Fruit fly (Drosophila melanogaster): ENCODE data around the gene CG13901.

The CG13901 gene

DNA sequence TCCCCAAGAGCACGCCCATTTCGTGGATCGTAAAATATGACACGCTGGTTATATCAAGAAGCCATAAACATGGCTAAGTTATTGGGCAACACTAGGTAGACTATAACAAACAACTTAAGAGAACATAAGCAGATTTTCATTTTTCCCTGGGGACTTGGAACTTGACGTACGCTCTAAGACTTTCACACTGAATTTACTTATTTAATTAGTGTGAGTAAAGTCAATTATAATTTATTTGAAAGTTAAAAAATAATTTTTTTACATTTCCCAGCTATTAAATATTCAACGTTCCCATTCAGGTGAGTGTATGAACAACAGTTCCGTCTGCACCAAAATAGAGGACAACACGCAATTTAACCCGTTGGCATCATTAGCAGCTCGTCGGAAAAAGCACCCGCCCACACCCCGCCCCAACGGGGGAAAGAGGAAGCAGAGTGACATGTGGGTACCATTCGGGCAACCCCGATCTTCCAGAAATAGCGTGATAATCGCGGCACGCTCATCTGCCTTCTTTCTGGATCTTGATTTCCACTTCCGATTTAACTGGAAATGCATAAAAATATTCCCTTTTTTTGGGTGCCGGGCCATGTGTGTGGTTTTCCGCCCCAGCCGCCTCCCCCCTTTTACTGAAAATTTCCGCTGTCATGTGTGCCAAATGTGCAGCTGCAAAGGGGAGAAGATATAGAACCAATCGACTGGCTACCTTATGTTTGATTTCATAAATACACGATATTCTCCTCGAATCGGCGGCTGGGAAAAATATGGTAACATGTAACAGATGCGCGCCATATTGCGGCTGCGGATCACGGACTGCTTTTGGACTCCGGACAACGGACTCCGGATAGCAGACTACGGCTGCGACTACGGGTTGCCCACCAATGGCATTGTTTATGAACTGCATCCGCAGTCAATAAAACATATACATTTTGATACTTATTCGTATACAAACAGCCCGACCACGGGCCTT is 22.1 kb downstream of the CG13901 start (continued):
- peak; percentile 20; the same call in 1 of the 2 replicates for TF ChIP-seq CG11247 (GFP tag; IDR thresholded peaks at IDR 0.05)
- no peak for TF ChIP-seq CG6683 (GFP tag; optimal IDR thresholded peaks at IDR 0.05)
- TF ChIP-seq Drgx (GFP tag; IDR thresholded peaks at IDR 0.05) = no peak
- TF ChIP-seq CG3726 (GFP tag; IDR thresholded peaks at IDR 0.05) = 0 out of 3 replicates have a peak, but pooled peaks have one; percentile 18
- no peak for TF ChIP-seq sim (GFP tag; IDR thresholded peaks at IDR 0.05)
- no peak for TF ChIP-seq org-1 (GFP tag; optimal IDR thresholded peaks at IDR 0.05)
- no peak for TF ChIP-seq Bdp1 (GFP tag; optimal IDR thresholded peaks at IDR 0.05)
- no peak for TF ChIP-seq CG10565 (GFP tag; optimal IDR thresholded peaks at IDR 0.05)
- peak; percentile 21 for TF ChIP-seq CG17829 (tag; optimal IDR thresholded peaks at IDR 0.05)
- TF ChIP-seq zen (tag; optimal IDR thresholded peaks at IDR 0.05) = no peak
- no peak for TF ChIP-seq amos (GFP tag; IDR thresholded peaks at IDR 0.05; ENCODE audit: partially characterized antibody)
- TF ChIP-seq ase (GFP tag; IDR thresholded peaks at IDR 0.05) = 0 out of 3 replicates have a peak, but pooled peaks have one; percentile 27
- TF ChIP-seq CTCF (GFP tag; optimal IDR thresholded peaks at IDR 0.05) = no peak
- peak; percentile 22 for TF ChIP-seq ewg (GFP tag; optimal IDR thresholded peaks at IDR 0.05)
- TF ChIP-seq CG16779 (GFP tag; IDR thresholded peaks at IDR 0.05) = no peak
- no peak for TF ChIP-seq Ravus (GFP tag; IDR thresholded peaks at IDR 0.05)
- TF ChIP-seq jumu (GFP tag; optimal IDR thresholded peaks at IDR 0.05) = no peak
- TF ChIP-seq Vsx1 (GFP tag; optimal IDR thresholded peaks at IDR 0.05) = peak; percentile 10
- TF ChIP-seq klu (GFP tag; IDR thresholded peaks at IDR 0.05) = 0 out of 2 replicates have a peak, but pooled peaks have one; percentile 21
- TF ChIP-seq vnd (GFP tag; IDR thresholded peaks at IDR 0.05; ENCODE audit: partially characterized antibody) = no peak
- no peak for TF ChIP-seq mam (GFP tag; optimal IDR thresholded peaks at IDR 0.05)
- no peak for TF ChIP-seq mirr (GFP tag; optimal IDR thresholded peaks at IDR 0.05)
- no peak for TF ChIP-seq exex (tag; optimal IDR thresholded peaks at IDR 0.05)
- peak; percentile 48; the same call in 1 of the 3 replicates for TF ChIP-seq CG11093 (GFP tag; IDR thresholded peaks at IDR 0.05)
- TF ChIP-seq Dip3 (GFP tag; optimal IDR thresholded peaks at IDR 0.05) = no peak
- TF ChIP-seq lilli (GFP tag; optimal IDR thresholded peaks at IDR 0.05) = no peak
- TF ChIP-seq CG4707 (GFP tag; optimal IDR thresholded peaks at IDR 0.05) = no peak
- no peak for TF ChIP-seq ERR (GFP tag; optimal IDR thresholded peaks at IDR 0.05)
- no peak for TF ChIP-seq Lhr (GFP tag; optimal IDR thresholded peaks at IDR 0.05)
- no peak for TF ChIP-seq Scr (GFP tag; IDR thresholded peaks at IDR 0.05; ENCODE audit: partially characterized antibody)
- TF ChIP-seq Xbp1 (GFP tag; optimal IDR thresholded peaks at IDR 0.05) = no peak
- TF ChIP-seq ind (GFP tag; optimal IDR thresholded peaks at IDR 0.05) = no peak
- TF ChIP-seq CG8359 (GFP tag; optimal IDR thresholded peaks at IDR 0.05; ENCODE audit: borderline replicate concordance) = no peak
- TF ChIP-seq Asciz (GFP tag; optimal IDR thresholded peaks at IDR 0.05) = peak; percentile 58
- TF ChIP-seq fd3F (GFP tag; optimal IDR thresholded peaks at IDR 0.05) = no peak
- no peak for TF ChIP-seq lola (GFP tag; optimal IDR thresholded peaks at IDR 0.05)
- TF ChIP-seq CG42726 (GFP tag; IDR thresholded peaks at IDR 0.05; ENCODE audit: partially characterized antibody) = no peak
- TF ChIP-seq Xrp1 (GFP tag; IDR thresholded peaks at IDR 0.05) = peak; percentile 51; the same call in 1 of the 2 replicates
- TF ChIP-seq CG10462 (GFP tag; optimal IDR thresholded peaks at IDR 0.05) = no peak
- TF ChIP-seq CG14965 (GFP tag; optimal IDR thresholded peaks at IDR 0.05; ENCODE audit: borderline replicate concordance) = no peak
- TF ChIP-seq gem (tag; optimal IDR thresholded peaks at IDR 0.05) = peak; percentile 44
- no peak for TF ChIP-seq danr (GFP tag; IDR thresholded peaks at IDR 0.05)
- TF ChIP-seq Gsc (GFP tag; IDR thresholded peaks at IDR 0.05) = 0 out of 2 replicates have a peak, but pooled peaks have one; percentile 29
- TF ChIP-seq CG17359 (tag; optimal IDR thresholded peaks at IDR 0.05) = peak; percentile 64
- no peak for TF ChIP-seq tup (GFP tag; optimal IDR thresholded peaks at IDR 0.05)
- TF ChIP-seq CG11456 (GFP tag; IDR thresholded peaks at IDR 0.05) = no peak
- no peak for TF ChIP-seq CG31441 (GFP tag; IDR thresholded peaks at IDR 0.05)
- no peak for TF ChIP-seq CG3065 (GFP tag; optimal IDR thresholded peaks at IDR 0.05)
- TF ChIP-seq br (optimal IDR thresholded peaks at IDR 0.05) = no peak

Data from whole organism, embryonic.